Worm (Caenorhabditis elegans): ENCODE results near the gene str-108.

The str-108 gene

ce11 chrV:16121451-16121850, 44.6 kb upstream of the str-108 start:
- no peak for TF ChIP-seq cebp-1 (GFP tag; IDR thresholded peaks at IDR 0.05)
- peak; percentile 5 for TF ChIP-seq cebp-1 (tag; optimal IDR thresholded peaks at IDR 0.05)
- TF ChIP-seq pbrm-1 (GFP tag; IDR thresholded peaks at IDR 0.05), result no peak

ce11 chrV:16124739-16125138, 41.3 kb upstream of the str-108 start, which contains the start of gene nhr-111:
Gene nhr-111, minus strand, starts transcription at chrV:16124839.
- no peak for TF ChIP-seq sdz-38 (tag; optimal IDR thresholded peaks at IDR 0.05)
- no peak for TF ChIP-seq F57A8.1 (GFP tag; optimal IDR thresholded peaks at IDR 0.05)
- TF ChIP-seq nhr-120 (GFP tag; IDR thresholded peaks at IDR 0.05), result no peak
- no peak for TF ChIP-seq lin-35 (GFP tag; optimal IDR thresholded peaks at IDR 0.05)
- no peak for TF ChIP-seq sea-2 (GFP tag; IDR thresholded peaks at IDR 0.05)
- no peak for TF ChIP-seq F10E7.11 (tag; optimal IDR thresholded peaks at IDR 0.05)
- TF ChIP-seq zfh-2 (GFP tag; conservative IDR thresholded peaks at IDR 0.05), result no peak
- TF ChIP-seq rec-8 (tag; optimal IDR thresholded peaks at IDR 0.05), result no peak
- no peak for TF ChIP-seq lin-26 (GFP tag; IDR thresholded peaks at IDR 0.05)
- no peak for TF ChIP-seq hsf-1 (GFP tag; IDR thresholded peaks at IDR 0.05)
- no peak for TF ChIP-seq chd-7 (tag; optimal IDR thresholded peaks at IDR 0.05)
- no peak for TF ChIP-seq Y67H2A.10 (GFP tag; conservative IDR thresholded peaks at IDR 0.05)

ce11 chrV:16127401-16127800, 38.6 kb upstream of the str-108 start, which contains the start of gene fbxa-143:
Gene fbxa-143, minus strand, starts transcription at chrV:16127501.
- TF ChIP-seq hrde-1 (tag; optimal IDR thresholded peaks at IDR 0.05; ENCODE audit: borderline replicate concordance) (no peak), somi-1 (GFP tag; optimal IDR thresholded peaks at IDR 0.05) (no peak), ceh-79 (tag; optimal IDR thresholded peaks at IDR 0.05) (no peak), Y53F4B.3 (GFP tag; IDR thresholded peaks at IDR 0.05) (no peak), F52B5.7 (tag; optimal IDR thresholded peaks at IDR 0.05) (no peak), nhr-179 (tag; optimal IDR thresholded peaks at IDR 0.05) (no peak)

ce11 chrV:16129116-16129515, 36.9 kb upstream of the str-108 start:
- TF ChIP-seq mes-4 (tag; optimal IDR thresholded peaks at IDR 0.05) (no peak), nhr-80 (tag; optimal IDR thresholded peaks at IDR 0.05) (peak; percentile 31), cebp-1 (GFP tag; IDR thresholded peaks at IDR 0.05) (no peak), cebp-1 (tag; optimal IDR thresholded peaks at IDR 0.05) (peak; percentile 29), repo-1 (tag; optimal IDR thresholded peaks at IDR 0.05) (no peak)

- no peak for TF ChIP-seq F23B12.7 (tag; optimal IDR thresholded peaks at IDR 0.05; ENCODE audit: insufficient read depth)
Measured at ce11 chrV:16131249-16131648, 34.8 kb upstream of the str-108 start, which contains the start of gene fbxa-142. Gene fbxa-142, minus strand, starts transcription at chrV:16131349.

- TF ChIP-seq cebp-1 (GFP tag; IDR thresholded peaks at IDR 0.05) (peak; percentile 76; the same call in 1 of the 2 replicates), cebp-1 (tag; optimal IDR thresholded peaks at IDR 0.05) (peak; percentile 95), somi-1 (GFP tag; optimal IDR thresholded peaks at IDR 0.05) (no peak), F52B5.7 (tag; optimal IDR thresholded peaks at IDR 0.05) (no peak), K11D2.4 (GFP tag; IDR thresholded peaks at IDR 0.05) (no peak), chd-7 (tag; optimal IDR thresholded peaks at IDR 0.05) (no peak), Y56A3A.18 (GFP tag; IDR thresholded peaks at IDR 0.05) (no peak), efl-1 (GFP tag; optimal IDR thresholded peaks at IDR 0.05) (no peak), ZK185.1 (tag; optimal IDR thresholded peaks at IDR 0.05; ENCODE audit: poor library complexity, severe bottlenecking) (no peak), let-526 (GFP tag; IDR thresholded peaks at IDR 0.05) (no peak)
Measured at ce11 chrV:16132215-16132614, 33.8 kb upstream of the str-108 start.
